Fruit fly (Drosophila melanogaster) whole organism, embryonic: ENCODE results near the gene AstA-R1.

Experiments used
- CG10274 ChIP-seq: fragments of 200-800 bp; sonication (Bioruptor generic); optimal IDR thresholded peaks from 3 replicates; lab custom pipeline; 2017; ENCODE audit warnings: missing biosample characterization, mild to moderate bottlenecking, missing genetic modification characterization
- CG10654 ChIP-seq: fragments of 200-800 bp; sonication (Bioruptor generic); optimal IDR thresholded peaks from 2 replicates; lab custom pipeline; 2016; ENCODE audit warnings: missing biosample characterization, missing genetic modification characterization
- CG11504 ChIP-seq: fragments of 200-800 bp; sonication (Bioruptor generic); optimal IDR thresholded peaks from 3 replicates; lab custom pipeline; 2019; ENCODE audit warnings: missing biosample characterization, mild to moderate bottlenecking, missing genetic modification characterization, moderate library complexity
- CG12659 ChIP-seq: fragments of 200-800 bp; sonication (Bioruptor generic); optimal IDR thresholded peaks from 3 replicates; lab custom pipeline; 2017; ENCODE audit warnings: mild to moderate bottlenecking, missing biosample characterization, missing genetic modification reagents, missing genetic modification characterization
- CG15073 ChIP-seq: fragments of 200-800 bp; sonication (Bioruptor generic); optimal IDR thresholded peaks from 2 replicates; lab custom pipeline; 2016; ENCODE audit warnings: missing biosample characterization, missing genetic modification characterization
- CG15514 ChIP-seq: fragments of 200-800 bp; sonication (Bioruptor generic); optimal IDR thresholded peaks from 3 replicates; lab custom pipeline; 2017; ENCODE audit warnings: missing biosample characterization, missing genetic modification characterization, mild to moderate bottlenecking, moderate library complexity, missing genetic modification reagents
- CG15601 ChIP-seq: fragments of 200-800 bp; sonication (Bioruptor generic); optimal IDR thresholded peaks from 3 replicates; lab custom pipeline; 2019; ENCODE audit warnings: missing biosample characterization, mild to moderate bottlenecking, missing genetic modification characterization, moderate library complexity
- CG16813 ChIP-seq: fragments of 200-800 bp; sonication (Bioruptor generic); IDR thresholded peaks from 3 replicates; pipeline ENCODE4 v1.3.6; 2022; ENCODE audit warnings: missing biosample characterization, missing genetic modification characterization; ENCODE audit not compliant: partially characterized antibody
- CG16815 ChIP-seq: fragments of 200-800 bp; sonication (Bioruptor generic); optimal IDR thresholded peaks from 3 replicates; lab custom pipeline; 2017; ENCODE audit warnings: missing biosample characterization, mild to moderate bottlenecking, missing genetic modification characterization
- CG16863 ChIP-seq: fragments of 200-800 bp; sonication (Bioruptor generic); optimal IDR thresholded peaks from 3 replicates; lab custom pipeline; 2016; ENCODE audit warnings: missing biosample characterization, missing genetic modification characterization
- CG3407 ChIP-seq: fragments of 200-800 bp; sonication (Bioruptor generic); optimal IDR thresholded peaks from 2 replicates; lab custom pipeline; 2018; ENCODE audit warnings: missing biosample characterization, mild to moderate bottlenecking, missing genetic modification characterization
- CG34376 ChIP-seq: fragments of 200-800 bp; sonication (Bioruptor generic); optimal IDR thresholded peaks from 2 replicates; lab custom pipeline; 2018; ENCODE audit warnings: missing biosample characterization, mild to moderate bottlenecking, missing genetic modification characterization
- CG4707 ChIP-seq: fragments of 200-800 bp; sonication (Bioruptor generic); optimal IDR thresholded peaks from 2 replicates; lab custom pipeline; 2018; ENCODE audit warnings: missing biosample characterization, mild to moderate bottlenecking, missing genetic modification characterization, moderate library complexity
- CG6654 ChIP-seq: fragments of 200-800 bp; sonication (Bioruptor generic); optimal IDR thresholded peaks from 2 replicates; lab custom pipeline; 2017; ENCODE audit warnings: missing biosample characterization, mild to moderate bottlenecking, missing genetic modification characterization
- CG7556 ChIP-seq: fragments of 200-800 bp; sonication (Bioruptor generic); optimal IDR thresholded peaks from 2 replicates; lab custom pipeline; 2017; ENCODE audit warnings: missing biosample characterization, mild to moderate bottlenecking, missing genetic modification characterization
- CG7963 ChIP-seq: fragments of 200-800 bp; sonication (Bioruptor generic); IDR thresholded peaks from 3 replicates; pipeline ENCODE4 v1.3.6; 2022; ENCODE audit warnings: missing biosample characterization, missing genetic modification characterization; ENCODE audit not compliant: partially characterized antibody
- CG8478 ChIP-seq: fragments of >200 bp; optimal IDR thresholded peaks from 2 replicates; lab custom pipeline; 2018
- Elba2 ChIP-seq: fragments of 200-800 bp; sonication (Bioruptor generic); optimal IDR thresholded peaks from 3 replicates; lab custom pipeline; 2016; ENCODE audit warnings: missing biosample characterization, missing genetic modification characterization
- HHEX ChIP-seq: fragments of 200-800 bp; sonication (Bioruptor generic); optimal IDR thresholded peaks from 3 replicates; lab custom pipeline; 2017; ENCODE audit warnings: missing biosample characterization, mild to moderate bottlenecking, missing genetic modification characterization, missing genetic modification reagents
- Hr39 ChIP-seq: fragments of >200 bp; optimal IDR thresholded peaks from 2 replicates; lab custom pipeline; 2017
- Hr51 ChIP-seq, 2 experiments: fragments of 200-800 bp; sonication (Bioruptor generic); optimal IDR thresholded peaks; 2 replicates in 1 of 2; 3 replicates in 1 of 2; lab custom pipeline; 2016 to 2018; ENCODE audit warnings: missing biosample characterization in 2 of 2, missing genetic modification characterization in 2 of 2, mild to moderate bottlenecking in 1 of 2, moderate library complexity in 1 of 2
- MESR4 ChIP-seq: fragments of 200-800 bp; sonication (Bioruptor generic); optimal IDR thresholded peaks from 2 replicates; lab custom pipeline; 2018; ENCODE audit warnings: missing biosample characterization, mild to moderate bottlenecking, missing genetic modification characterization, moderate library complexity
- Mes4 ChIP-seq: fragments of 200-800 bp; sonication (Bioruptor generic); optimal IDR thresholded peaks from 2 replicates; lab custom pipeline; 2016; ENCODE audit warnings: missing biosample characterization, missing genetic modification characterization
- NC2α ChIP-seq: fragments of 200-800 bp; sonication (Bioruptor generic); optimal IDR thresholded peaks from 2 replicates; lab custom pipeline; 2016; ENCODE audit warnings: missing biosample characterization, missing genetic modification characterization
- Nf-YC ChIP-seq: fragments of 200-800 bp; optimal IDR thresholded peaks from 3 replicates; lab custom pipeline; 2019; ENCODE audit warnings: missing biosample characterization, mild to moderate bottlenecking, missing genetic modification characterization, moderate library complexity
- Side ChIP-seq: fragments of 200-800 bp; sonication (Bioruptor generic); optimal IDR thresholded peaks from 2 replicates; lab custom pipeline; 2016; ENCODE audit warnings: missing biosample characterization, missing genetic modification characterization
- Xrp1 ChIP-seq: fragments of 200-800 bp; sonication (Bioruptor generic); IDR thresholded peaks from 2 replicates; pipeline ENCODE4 v1.3.6; 2022; ENCODE audit warnings: missing biosample characterization, missing genetic modification characterization
- YL-1 ChIP-seq: fragments of 200-800 bp; sonication (Bioruptor generic); optimal IDR thresholded peaks from 3 replicates; lab custom pipeline; 2017; ENCODE audit warnings: missing biosample characterization, mild to moderate bottlenecking, missing genetic modification characterization
- abd-A ChIP-seq: fragments of 200-800 bp; sonication (Bioruptor generic); optimal IDR thresholded peaks from 3 replicates; lab custom pipeline; 2019; ENCODE audit warnings: missing biosample characterization, mild to moderate bottlenecking, missing genetic modification characterization, moderate library complexity
- chn ChIP-seq: fragments of 200-800 bp; sonication (Bioruptor generic); optimal IDR thresholded peaks from 2 replicates; lab custom pipeline; 2016; ENCODE audit warnings: missing biosample characterization, missing genetic modification characterization
- croc ChIP-seq: fragments of 200-800 bp; sonication (Bioruptor generic); conservative IDR thresholded peaks from 3 replicates; pipeline ENCODE4 v1.3.6; 2022; ENCODE audit warnings: missing biosample characterization, missing genetic modification characterization
- cwo ChIP-seq: fragments of 200-800 bp; sonication (Bioruptor generic); optimal IDR thresholded peaks from 3 replicates; lab custom pipeline; 2017; ENCODE audit warnings: missing biosample characterization, missing genetic modification characterization, mild to moderate bottlenecking, moderate library complexity, missing genetic modification reagents
- danr ChIP-seq: fragments of 200-800 bp; sonication (Bioruptor generic); IDR thresholded peaks from 2 replicates; pipeline ENCODE4 v1.3.6; 2022; ENCODE audit warnings: missing biosample characterization, missing genetic modification characterization
- disco-r ChIP-seq: fragments of 200-800 bp; sonication (Bioruptor generic); optimal IDR thresholded peaks from 2 replicates; lab custom pipeline; 2016; ENCODE audit warnings: missing biosample characterization, missing genetic modification characterization
- dmrt99B ChIP-seq: fragments of 200-800 bp; sonication (Bioruptor generic); optimal IDR thresholded peaks from 2 replicates; lab custom pipeline; 2018; ENCODE audit warnings: missing biosample characterization, mild to moderate bottlenecking, missing genetic modification characterization, moderate library complexity
- fd3F ChIP-seq: fragments of 200-800 bp; sonication (Bioruptor generic); optimal IDR thresholded peaks from 2 replicates; lab custom pipeline; 2018; ENCODE audit warnings: missing biosample characterization, mild to moderate bottlenecking, missing genetic modification characterization, moderate library complexity
- fu2 ChIP-seq: fragments of 200-800 bp; sonication (Bioruptor generic); optimal IDR thresholded peaks from 2 replicates; lab custom pipeline; 2016; ENCODE audit warnings: missing biosample characterization, missing genetic modification characterization
- h ChIP-seq: fragments of >200 bp; optimal IDR thresholded peaks from 2 replicates; lab custom pipeline; 2017
- jigr1 ChIP-seq: fragments of 200-800 bp; sonication (Bioruptor generic); IDR thresholded peaks from 3 replicates; pipeline ENCODE4 v1.3.6; 2022; ENCODE audit warnings: missing biosample characterization, missing genetic modification characterization
- jing ChIP-seq: fragments of 200-800 bp; sonication (Bioruptor generic); optimal IDR thresholded peaks from 2 replicates; lab custom pipeline; 2018; ENCODE audit warnings: missing biosample characterization, mild to moderate bottlenecking, missing genetic modification characterization
- lbe ChIP-seq: fragments of 200-800 bp; sonication (Bioruptor generic); optimal IDR thresholded peaks from 2 replicates; lab custom pipeline; 2016; ENCODE audit warnings: missing biosample characterization, mild to moderate bottlenecking, missing genetic modification characterization
- lilli ChIP-seq: fragments of 200-800 bp; sonication (Bioruptor generic); optimal IDR thresholded peaks from 3 replicates; lab custom pipeline; 2016; ENCODE audit warnings: missing biosample characterization, missing genetic modification characterization
- luna ChIP-seq: fragments of 200-800 bp; sonication (Bioruptor generic); optimal IDR thresholded peaks from 2 replicates; lab custom pipeline; 2016; ENCODE audit warnings: missing biosample characterization, missing genetic modification characterization
- slou ChIP-seq: fragments of 200-800 bp; sonication (Bioruptor generic); optimal IDR thresholded peaks from 3 replicates; lab custom pipeline; 2016; ENCODE audit warnings: missing biosample characterization, missing genetic modification characterization
- stc ChIP-seq: fragments of 200-800 bp; sonication (Bioruptor generic); IDR thresholded peaks from 2 replicates; pipeline ENCODE4 v1.3.6; 2022; ENCODE audit warnings: missing biosample characterization, missing genetic modification characterization
- trem ChIP-seq: fragments of 200-800 bp; optimal IDR thresholded peaks from 3 replicates; lab custom pipeline; 2019; ENCODE audit warnings: missing biosample characterization, mild to moderate bottlenecking, missing genetic modification characterization, moderate library complexity
- ttk ChIP-seq: fragments of 200-800 bp; sonication (Bioruptor generic); IDR thresholded peaks from 2 replicates; pipeline ENCODE4 v2.1.2; 2022; ENCODE audit warnings: missing biosample characterization, missing genetic modification characterization
- wek ChIP-seq: fragments of 200-800 bp; sonication (Bioruptor generic); optimal IDR thresholded peaks from 3 replicates; lab custom pipeline; 2018; ENCODE audit warnings: missing biosample characterization, mild to moderate bottlenecking, missing genetic modification characterization, moderate library complexity
- wor ChIP-seq: fragments of 200-800 bp; sonication (Bioruptor generic); IDR thresholded peaks from 2 replicates; pipeline ENCODE4 v1.3.6; 2022; ENCODE audit warnings: missing biosample characterization, missing genetic modification characterization
- zfh1 ChIP-seq: fragments of 200-800 bp; sonication (Bioruptor generic); IDR thresholded peaks from 3 replicates; pipeline ENCODE4 v1.3.6; 2022; ENCODE audit warnings: missing biosample characterization, missing genetic modification characterization

Gene AstA-R1

DNA sequence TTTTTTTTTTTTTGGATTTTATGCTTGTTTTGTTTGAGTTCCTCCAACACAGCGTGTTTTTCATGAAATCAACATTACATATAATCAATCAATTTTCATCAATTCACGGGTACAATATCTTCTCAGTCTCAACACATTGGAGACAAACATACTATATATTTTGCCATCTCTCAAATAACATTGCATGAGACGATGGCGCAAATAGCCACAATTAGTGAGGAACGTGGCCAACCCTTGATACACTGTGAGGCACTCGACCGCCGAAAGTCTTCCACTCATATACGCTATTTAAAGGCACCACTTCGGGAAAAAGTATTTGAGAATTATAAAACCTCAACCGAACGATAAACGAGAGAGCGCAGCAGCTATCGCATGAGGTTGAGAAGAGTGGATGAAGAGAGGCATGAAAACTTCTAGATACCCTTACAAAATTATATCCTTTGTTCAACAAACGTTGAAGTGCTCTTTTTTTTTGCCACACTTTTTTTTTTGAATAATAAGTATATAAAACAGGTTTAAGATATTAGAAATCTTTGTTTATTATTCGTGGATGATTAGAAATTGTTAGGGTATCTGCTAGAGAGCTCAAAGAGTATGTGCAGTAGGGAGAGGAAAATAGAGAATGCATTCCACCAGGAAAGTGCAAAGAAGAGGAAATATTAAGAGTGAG lies 28.4 kb upstream of the AstA-R1 start (continued):
- TF ChIP-seq zfh1 (GFP tag; lab: Robert Waterston, UW) (peak; percentile 86), jigr1 (GFP tag; lab: Robert Waterston, UW) (0 out of 3 replicates have a peak, but pooled peaks have one; percentile 28), CG4707 (GFP tag; lab: Kevin White, UChicago) (peak; percentile 79), stc (GFP tag; lab: Robert Waterston, UW) (peak; percentile 88), cwo (GFP tag; lab: Kevin White, UChicago) (peak; percentile 45), jing (GFP tag; lab: Kevin White, UChicago) (peak; percentile 69), wor (GFP tag; lab: Robert Waterston, UW) (peak; percentile 93), CG15514 (no peak), MESR4 (peak; percentile 0), fd3F (GFP tag; lab: Kevin White, UChicago) (peak; percentile 65), lilli (GFP tag; lab: Kevin White, UChicago) (peak; percentile 69), luna (GFP tag; lab: Kevin White, UChicago) (no peak), CG15601 (tag; lab: Kevin White, UChicago) (peak; percentile 93), Elba2 (GFP tag; lab: Kevin White, UChicago) (no peak), dmrt99B (tag; lab: Kevin White, UChicago) (peak; percentile 91), croc (GFP tag; lab: Robert Waterston, UW) (peak; percentile 82), CG15073 (GFP tag; lab: Kevin White, UChicago) (peak; percentile 17), CG11504 (tag; lab: Kevin White, UChicago) (peak; percentile 93), CG16813 (GFP tag; lab: Robert Waterston, UW) (peak; percentile 61), CG10274 (peak; percentile 35), ttk (GFP tag; lab: Robert Waterston, UW) (peak; percentile 87), chn (GFP tag; lab: Kevin White, UChicago) (peak; percentile 81), CG7556 (GFP tag; lab: Kevin White, UChicago) (peak; percentile 88), slou (GFP tag; lab: Kevin White, UChicago) (no peak), NC2α (peak; percentile 59), CG10654 (GFP tag; lab: Kevin White, UChicago) (peak; percentile 70), trem (tag; lab: Kevin White, UChicago) (peak; percentile 78), YL-1 (GFP tag; lab: Kevin White, UChicago) (peak; percentile 13), Side (GFP tag; lab: Kevin White, UChicago) (no peak), CG3407 (GFP tag; lab: Kevin White, UChicago) (peak; percentile 89), h (lab: Kevin White, UChicago) (no peak), CG34376 (GFP tag; lab: Kevin White, UChicago) (no peak), Hr39 (lab: Kevin White, UChicago) (no peak), CG7963 (peak; percentile 53; the same call in 1 of the 3 replicates), abd-A (no peak), CG6654 (GFP tag; lab: Kevin White, UChicago) (peak; percentile 51), HHEX (GFP tag; lab: Kevin White, UChicago) (peak; percentile 73), danr (GFP tag; lab: Robert Waterston, UW) (peak; percentile 54; the same call in 1 of the 2 replicates), fu2 (GFP tag; lab: Kevin White, UChicago) (no peak), Mes4 (peak; percentile 69), CG16815 (GFP tag; lab: Kevin White, UChicago) (peak; percentile 71), disco-r (GFP tag; lab: Kevin White, UChicago) (peak; percentile 41), CG16863 (GFP tag; lab: Kevin White, UChicago) (peak; percentile 70), Nf-YC (tag; lab: Kevin White, UChicago) (no peak), wek (no peak), Hr51 (GFP tag; optimal IDR thresholded peaks at IDR 0.05; lab: Kevin White, UChicago) (peak in 1 of 2 experiments; percentile 91), Xrp1 (peak; percentile 80), CG12659 (GFP tag; lab: Kevin White, UChicago) (peak; percentile 80), CG8478 (no peak), lbe (GFP tag; lab: Kevin White, UChicago) (no peak)
